Worm (Caenorhabditis elegans) whole organism, L4/young adult: ENCODE measurements around the gene F17C11.6.

Experiments
- W03F9.2 ChIP-seq: fragments of 150-350 bp; optimal IDR thresholded peaks from 2 replicates; lab custom pipeline; 2014; ENCODE audit warnings: missing biosample characterization, missing genetic modification characterization
- dao-5 ChIP-seq: sonication (generic microtip); optimal IDR thresholded peaks from 2 replicates; lab custom pipeline; 2016; ENCODE audit warnings: missing genotype, missing genetic modification characterization, moderate library complexity, missing compliant biosample characterization
- him-1 ChIP-seq: sonication (generic microtip); optimal IDR thresholded peaks from 2 replicates; lab custom pipeline; 2016; ENCODE audit warnings: missing genotype, missing genetic modification reagents, missing genetic modification characterization, missing compliant biosample characterization

Gene F17C11.6

ce11 chrV:10938739-10939138 lies 16.2 kb upstream of the F17C11.6 start, which contains the start of gene F17C11.11:
Gene F17C11.11, minus strand, starts transcription at chrV:10938817.
- TF ChIP-seq dao-5 (no peak), W03F9.2 (tag; lab: Kevin White, UChicago) (no peak), him-1 (tag; lab: Kevin White, UChicago) (no peak)

- TF ChIP-seq dao-5, result no peak
- TF ChIP-seq him-1 (tag; lab: Kevin White, UChicago), result no peak
- no peak for TF ChIP-seq W03F9.2 (tag; lab: Kevin White, UChicago)
These were observed 14.8 kb upstream of the F17C11.6 start for ce11 chrV:10939990-10940570.

- TF ChIP-seq W03F9.2 (tag; lab: Kevin White, UChicago) (peak; percentile 19), him-1 (tag; lab: Kevin White, UChicago) (no peak)
These were observed 14.3 kb upstream of the F17C11.6 start for ce11 chrV:10940571-10940991.

ce11 chrV:10941150-10941549 lies 13.8 kb upstream of the F17C11.6 start, which contains the start of gene F17C11.26:
Gene F17C11.26, plus strand, starts transcription at chrV:10941450.
- TF ChIP-seq him-1 (tag; lab: Kevin White, UChicago) (no peak), W03F9.2 (tag; lab: Kevin White, UChicago) (no peak), dao-5 (no peak)

ce11 chrV:10942161-10942560 lies 12.8 kb upstream of the F17C11.6 start, which contains the start of gene zip-9:
Gene zip-9, plus strand, starts transcription at chrV:10942461.
- no peak for TF ChIP-seq him-1 (tag; lab: Kevin White, UChicago)
- TF ChIP-seq W03F9.2 (tag; lab: Kevin White, UChicago), result no peak
- no peak for TF ChIP-seq dao-5

- no peak for TF ChIP-seq him-1 (tag; lab: Kevin White, UChicago)
- no peak for TF ChIP-seq W03F9.2 (tag; lab: Kevin White, UChicago)
- no peak for TF ChIP-seq dao-5
These were observed 10.0 kb upstream of the F17C11.6 start for ce11 chrV:10944903-10945302.

ce11 chrV:10947210-10947609 lies 7.7 kb upstream of the F17C11.6 start:
- no peak for TF ChIP-seq dao-5
- TF ChIP-seq W03F9.2 (tag; lab: Kevin White, UChicago), result no peak
- TF ChIP-seq him-1 (tag; lab: Kevin White, UChicago), result no peak

ce11 chrV:10947930-10948329 lies 7.0 kb upstream of the F17C11.6 start, which contains the start of gene F17C11.2:
Gene F17C11.2, plus strand, starts transcription at chrV:10948230.
- no peak for TF ChIP-seq him-1 (tag; lab: Kevin White, UChicago)
- TF ChIP-seq dao-5, result no peak
- no peak for TF ChIP-seq W03F9.2 (tag; lab: Kevin White, UChicago)

ce11 chrV:10949511-10949910 lies 5.4 kb upstream of the F17C11.6 start, which contains the start of gene col-153:
Gene col-153, plus strand, starts transcription at chrV:10949811.
- TF ChIP-seq him-1 (tag; lab: Kevin White, UChicago), result no peak
- no peak for TF ChIP-seq dao-5
- TF ChIP-seq W03F9.2 (tag; lab: Kevin White, UChicago), result no peak

ce11 chrV:10951655-10952278 lies 3.2 kb upstream of the F17C11.6 start, which contains the start of gene F17C11.4:
Gene F17C11.4, plus strand, starts transcription at chrV:10951860.
- TF ChIP-seq him-1 (tag; lab: Kevin White, UChicago), result no peak
- peak; percentile 62 for TF ChIP-seq W03F9.2 (tag; lab: Kevin White, UChicago)
- no peak for TF ChIP-seq dao-5

- no peak for TF ChIP-seq dao-5
- TF ChIP-seq him-1 (tag; lab: Kevin White, UChicago), result no peak
- no peak for TF ChIP-seq W03F9.2 (tag; lab: Kevin White, UChicago)
These were observed 1.3 kb upstream of the F17C11.6 start for ce11 chrV:10953471-10954155.

- TF ChIP-seq W03F9.2 (tag; lab: Kevin White, UChicago), result no peak
- TF ChIP-seq dao-5, result no peak
- TF ChIP-seq him-1 (tag; lab: Kevin White, UChicago), result no peak
These were observed 587 bp upstream of the F17C11.6 start, which contains the start of gene clec-221 for ce11 chrV:10954334-10954733. Gene clec-221, minus strand, starts transcription at chrV:10954434.

- TF ChIP-seq W03F9.2 (tag; lab: Kevin White, UChicago) (no peak), dao-5 (no peak), him-1 (tag; lab: Kevin White, UChicago) (no peak)
These were observed 958 bp downstream of the F17C11.6 start, which contains the start of gene F17C11.13 for ce11 chrV:10955681-10956476. Gene F17C11.13, plus strand, starts transcription at chrV:10955923.
